Worm (Caenorhabditis elegans): ENCODE data around the gene srbc-58.

Gene srbc-58

DNA sequence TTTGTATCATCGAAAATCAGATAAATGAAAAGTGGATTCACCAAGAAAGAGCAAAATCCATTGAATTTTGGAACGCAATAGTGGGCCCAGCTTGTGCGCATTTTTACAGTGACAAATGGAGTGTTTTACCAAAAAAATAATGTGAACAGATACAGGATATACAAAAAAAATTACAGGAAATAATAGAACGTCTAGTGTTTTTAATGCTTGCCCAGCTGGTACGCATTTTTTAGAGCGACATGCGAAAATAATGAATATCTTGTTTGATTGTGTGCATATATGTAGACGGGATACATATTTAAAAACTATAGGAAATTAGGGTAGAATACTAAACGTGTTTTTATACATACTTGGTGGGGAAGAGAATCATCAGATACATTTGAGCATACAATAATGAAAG lies 38.6 kb upstream of the srbc-58 start, which contains the start of gene srj-25:
srj-25 (minus strand) TSS at position 101 of the 400 bp plus-strand sequence.
- TF ChIP-seq hmg-4 (GFP tag; optimal IDR thresholded peaks at IDR 0.05) (no peak), B0310.2 (tag; optimal IDR thresholded peaks at IDR 0.05) (no peak), tbx-11 (GFP tag; IDR thresholded peaks at IDR 0.05) (no peak), ets-7 (tag; optimal IDR thresholded peaks at IDR 0.05) (no peak), pes-1 (GFP tag; IDR thresholded peaks at IDR 0.05) (no peak), scrt-1 (GFP tag; IDR thresholded peaks at IDR 0.05) (no peak), flt-1 (GFP tag; IDR thresholded peaks at IDR 0.05) (no peak), tbx-37 (GFP tag; conservative IDR thresholded peaks at IDR 0.05) (no peak), sea-1 (GFP tag; conservative IDR thresholded peaks at IDR 0.05) (no peak), ceh-13 (GFP tag; optimal IDR thresholded peaks at IDR 0.05) (no peak), hnd-1 (tag; optimal IDR thresholded peaks at IDR 0.05) (no peak), ama-1 (optimal IDR thresholded peaks at IDR 0.05) (no peak), F13C5.2 (tag; optimal IDR thresholded peaks at IDR 0.05) (no peak), hmbx-1 (tag; optimal IDR thresholded peaks at IDR 0.05) (no peak), ceh-36 (tag; optimal IDR thresholded peaks at IDR 0.05) (no peak), aly-1 (tag; optimal IDR thresholded peaks at IDR 0.05) (no peak), tra-4 (tag; optimal IDR thresholded peaks at IDR 0.05) (no peak)

DNA sequence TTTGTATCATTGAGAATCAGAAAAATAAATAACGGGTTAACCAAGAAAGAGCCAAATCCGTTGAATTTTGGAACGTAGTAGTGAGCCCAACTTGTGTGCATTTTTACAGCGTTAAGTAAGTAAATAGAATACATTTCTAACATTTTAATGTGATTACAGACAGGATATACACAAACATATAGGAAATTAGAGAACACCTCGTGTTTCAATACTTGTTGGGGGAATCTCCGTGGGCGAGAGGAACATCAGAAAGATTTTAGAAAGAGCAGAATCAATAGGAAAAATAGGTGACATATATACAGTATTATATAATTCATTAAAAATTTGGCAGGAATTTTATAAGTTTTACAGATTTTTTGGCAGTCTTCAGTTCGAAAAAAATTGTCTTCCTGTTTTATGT lies 36.0 kb upstream of the srbc-58 start, which contains the start of gene srj-24:
srj-24 (minus strand) TSS at position 101 of the 400 bp plus-strand sequence.
- TF ChIP-seq tbx-37 (GFP tag; conservative IDR thresholded peaks at IDR 0.05): no peak
- no peak for TF ChIP-seq ceh-13 (GFP tag; optimal IDR thresholded peaks at IDR 0.05)
- no peak for TF ChIP-seq tra-4 (tag; optimal IDR thresholded peaks at IDR 0.05)
- TF ChIP-seq hmg-4 (GFP tag; optimal IDR thresholded peaks at IDR 0.05): no peak
- TF ChIP-seq hmbx-1 (tag; optimal IDR thresholded peaks at IDR 0.05): no peak
- no peak for TF ChIP-seq hnd-1 (tag; optimal IDR thresholded peaks at IDR 0.05)
- TF ChIP-seq pes-1 (GFP tag; IDR thresholded peaks at IDR 0.05): no peak
- TF ChIP-seq B0310.2 (tag; optimal IDR thresholded peaks at IDR 0.05): no peak
- no peak for TF ChIP-seq ets-7 (tag; optimal IDR thresholded peaks at IDR 0.05)
- TF ChIP-seq sea-1 (GFP tag; conservative IDR thresholded peaks at IDR 0.05): no peak
- TF ChIP-seq aly-1 (tag; optimal IDR thresholded peaks at IDR 0.05): no peak
- no peak for TF ChIP-seq scrt-1 (GFP tag; IDR thresholded peaks at IDR 0.05)
- TF ChIP-seq ama-1 (optimal IDR thresholded peaks at IDR 0.05): no peak
- TF ChIP-seq F13C5.2 (tag; optimal IDR thresholded peaks at IDR 0.05): no peak
- no peak for TF ChIP-seq ceh-36 (tag; optimal IDR thresholded peaks at IDR 0.05)
- no peak for TF ChIP-seq flt-1 (GFP tag; IDR thresholded peaks at IDR 0.05)

DNA sequence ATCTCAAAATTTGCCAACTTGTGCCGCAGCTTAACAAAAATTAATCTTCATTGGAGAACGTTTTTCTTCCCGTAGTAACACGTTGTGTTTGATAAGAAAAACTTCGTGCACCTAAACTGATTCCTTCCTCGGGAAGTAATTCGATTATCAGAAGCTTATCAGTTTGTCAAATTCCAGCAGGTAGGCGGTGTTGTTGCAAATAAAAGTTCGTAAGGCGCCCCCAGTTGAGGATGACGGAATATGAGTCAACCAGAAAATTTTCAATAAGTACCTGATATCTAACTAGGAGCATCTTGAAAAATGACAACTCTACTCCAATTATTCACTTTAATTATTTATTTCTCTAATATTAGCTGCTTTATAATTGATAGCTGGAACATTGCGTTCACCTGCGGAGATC lies 33.0 kb upstream of the srbc-58 start, which contains the start of gene C05E4.7:
C05E4.7 (plus strand) TSS at position 301 of the 400 bp plus-strand sequence.
- TF ChIP-seq pes-1 (GFP tag; IDR thresholded peaks at IDR 0.05) (no peak), hmbx-1 (tag; optimal IDR thresholded peaks at IDR 0.05) (no peak), flt-1 (GFP tag; IDR thresholded peaks at IDR 0.05) (no peak), tbx-37 (GFP tag; conservative IDR thresholded peaks at IDR 0.05) (no peak), hnd-1 (tag; optimal IDR thresholded peaks at IDR 0.05) (no peak), tbx-11 (GFP tag; IDR thresholded peaks at IDR 0.05) (no peak), ceh-13 (GFP tag; optimal IDR thresholded peaks at IDR 0.05) (no peak)

DNA sequence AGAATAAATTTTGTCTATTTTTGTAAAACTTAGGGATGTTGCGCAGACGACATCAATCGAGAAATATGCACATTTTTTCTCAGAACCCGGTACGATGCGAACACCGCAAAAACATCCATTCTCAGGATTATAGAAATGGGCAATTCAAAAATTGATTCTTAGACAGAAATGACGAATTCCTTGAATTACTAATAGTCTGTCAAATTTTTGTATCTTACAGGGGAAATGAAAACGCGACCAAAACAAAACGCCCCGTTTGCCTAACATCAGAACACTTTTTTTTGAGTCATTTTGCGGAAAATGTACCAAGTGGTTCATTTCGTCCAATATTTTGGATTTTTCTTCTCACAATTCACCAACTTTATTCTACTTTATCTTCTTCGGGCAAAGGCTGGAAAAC lies 31.4 kb upstream of the srbc-58 start, which contains the start of gene str-134:
str-134 (plus strand) TSS at position 301 of the 400 bp plus-strand sequence.
- no peak for TF ChIP-seq tbx-37 (GFP tag; conservative IDR thresholded peaks at IDR 0.05)

DNA sequence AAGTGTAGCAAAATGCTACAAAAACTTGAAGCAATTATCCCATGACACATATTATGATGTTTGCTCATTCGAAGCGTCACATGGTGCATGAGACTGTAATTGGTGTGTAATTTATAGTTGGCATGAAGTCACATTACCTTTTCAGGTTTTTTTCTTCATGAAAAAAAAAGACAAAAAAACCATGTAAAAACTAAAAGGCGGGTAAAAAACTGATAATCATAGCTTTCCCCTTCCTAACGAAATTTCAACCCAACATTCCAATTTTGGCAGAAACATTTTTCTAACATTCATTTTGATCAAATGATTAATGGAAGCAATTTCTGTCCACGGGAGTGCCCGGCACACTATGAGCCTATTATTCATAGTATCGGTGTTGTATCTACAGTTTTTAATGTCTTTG lies 26.8 kb upstream of the srbc-58 start, which contains the start of gene sri-4:
sri-4 (plus strand) TSS at position 301 of the 400 bp plus-strand sequence.
- TF ChIP-seq aly-1 (tag; optimal IDR thresholded peaks at IDR 0.05) (no peak), F13C5.2 (tag; optimal IDR thresholded peaks at IDR 0.05) (no peak), ama-1 (optimal IDR thresholded peaks at IDR 0.05) (no peak), ets-7 (tag; optimal IDR thresholded peaks at IDR 0.05) (no peak), B0310.2 (tag; optimal IDR thresholded peaks at IDR 0.05) (no peak), tbx-11 (GFP tag; IDR thresholded peaks at IDR 0.05) (no peak)

DNA sequence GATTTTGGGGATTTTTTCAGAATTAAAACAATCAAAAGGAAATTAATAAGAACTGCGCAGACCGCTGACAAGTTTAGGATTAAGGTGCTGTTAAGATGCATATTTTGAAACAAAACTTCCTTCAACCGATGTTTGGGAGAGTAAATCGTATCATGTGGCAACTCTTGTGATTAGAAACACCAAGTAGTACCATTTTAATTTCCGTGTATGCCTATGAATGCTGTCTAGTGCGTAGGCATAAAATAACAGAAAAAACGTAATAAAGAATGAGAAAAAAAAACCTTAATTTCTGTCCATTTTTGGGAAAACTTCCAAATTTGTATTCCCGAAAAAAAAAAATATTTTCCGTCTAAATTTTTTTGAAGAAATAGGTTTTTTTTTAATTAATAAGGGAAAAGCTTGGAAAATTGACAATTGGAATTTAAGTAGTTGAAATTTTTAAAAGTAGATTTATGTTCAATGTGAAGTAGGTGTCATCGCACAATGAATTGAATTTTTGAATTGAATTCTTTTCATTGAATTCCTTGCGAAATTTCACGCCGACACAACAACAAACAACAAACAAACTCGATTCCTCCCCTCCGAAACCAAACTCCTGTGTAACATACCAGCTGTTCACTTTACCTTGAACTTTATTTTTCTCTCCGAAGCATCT lies 22.0 kb upstream of the srbc-58 start, which contains the start of the genes str-262 and srp-1:
str-262 (minus strand) TSS at position 101 of the 655 bp plus-strand sequence.
srp-1 (plus strand) TSS at position 605 of the 655 bp plus-strand sequence.
- TF ChIP-seq B0310.2 (tag; optimal IDR thresholded peaks at IDR 0.05) (no peak), tbx-37 (GFP tag; conservative IDR thresholded peaks at IDR 0.05) (no peak), ceh-13 (GFP tag; optimal IDR thresholded peaks at IDR 0.05) (no peak), ets-7 (tag; optimal IDR thresholded peaks at IDR 0.05) (no peak), hmbx-1 (tag; optimal IDR thresholded peaks at IDR 0.05) (no peak), pes-1 (GFP tag; IDR thresholded peaks at IDR 0.05) (no peak)

DNA sequence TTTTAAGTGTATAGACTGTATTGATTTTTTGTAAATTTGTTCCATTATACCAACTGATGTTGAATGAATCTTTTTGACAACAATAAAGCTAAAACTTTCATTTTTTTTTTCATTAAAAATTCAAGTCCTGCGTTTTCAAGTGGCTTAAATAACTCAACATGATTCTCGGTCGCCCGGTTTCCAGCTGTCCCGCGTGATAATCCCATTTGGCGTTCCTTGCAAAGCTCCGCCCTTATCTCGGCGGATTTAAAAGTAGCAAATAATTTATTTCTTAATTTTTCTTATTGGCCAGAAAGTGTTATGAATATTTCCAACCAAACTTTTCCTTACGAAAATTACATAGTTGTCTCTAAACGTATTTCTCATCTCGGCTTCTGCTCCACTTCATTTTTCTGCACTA lies 18.6 kb upstream of the srbc-58 start, which contains the start of gene str-20:
str-20 (plus strand) TSS at position 301 of the 400 bp plus-strand sequence.
- TF ChIP-seq sea-1 (GFP tag; conservative IDR thresholded peaks at IDR 0.05) (no peak), hmg-4 (GFP tag; optimal IDR thresholded peaks at IDR 0.05) (no peak), pes-1 (GFP tag; IDR thresholded peaks at IDR 0.05) (no peak), F13C5.2 (tag; optimal IDR thresholded peaks at IDR 0.05) (no peak), ets-7 (tag; optimal IDR thresholded peaks at IDR 0.05) (no peak), B0310.2 (tag; optimal IDR thresholded peaks at IDR 0.05) (no peak), tra-4 (tag; optimal IDR thresholded peaks at IDR 0.05) (no peak), hmbx-1 (tag; optimal IDR thresholded peaks at IDR 0.05) (no peak), ama-1 (optimal IDR thresholded peaks at IDR 0.05) (no peak)

DNA sequence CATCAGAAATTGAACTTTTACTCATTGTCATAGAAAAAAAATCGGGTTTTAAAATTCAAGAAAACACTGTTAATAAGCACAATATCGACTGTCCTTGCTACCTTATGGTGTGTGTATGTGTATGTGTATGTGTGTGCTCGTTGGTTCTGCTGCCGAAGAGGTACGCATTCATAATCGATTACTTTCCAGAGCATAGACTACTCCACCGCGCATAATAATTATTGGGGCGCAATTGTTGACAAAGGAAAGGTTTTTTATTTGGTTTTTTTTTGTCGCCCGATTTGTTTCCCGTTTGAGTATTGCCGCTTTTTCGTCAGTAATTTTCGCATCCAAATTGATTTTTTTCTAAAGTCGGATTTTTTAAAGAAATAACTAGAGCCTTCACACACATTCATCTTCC lies 13.6 kb upstream of the srbc-58 start, which contains the start of gene C05E4.15:
C05E4.15 (minus strand) TSS at position 101 of the 400 bp plus-strand sequence.
- TF ChIP-seq F13C5.2 (tag; optimal IDR thresholded peaks at IDR 0.05): no peak
- no peak for TF ChIP-seq B0310.2 (tag; optimal IDR thresholded peaks at IDR 0.05)
- TF ChIP-seq ets-7 (tag; optimal IDR thresholded peaks at IDR 0.05): no peak
- no peak for TF ChIP-seq ama-1 (optimal IDR thresholded peaks at IDR 0.05)
- TF ChIP-seq pes-1 (GFP tag; IDR thresholded peaks at IDR 0.05): no peak
- no peak for TF ChIP-seq hmbx-1 (tag; optimal IDR thresholded peaks at IDR 0.05)
- TF ChIP-seq scrt-1 (GFP tag; IDR thresholded peaks at IDR 0.05): no peak
- TF ChIP-seq tra-4 (tag; optimal IDR thresholded peaks at IDR 0.05): no peak
- no peak for TF ChIP-seq hmg-4 (GFP tag; optimal IDR thresholded peaks at IDR 0.05)
- TF ChIP-seq hnd-1 (tag; optimal IDR thresholded peaks at IDR 0.05): no peak
- TF ChIP-seq tbx-37 (GFP tag; conservative IDR thresholded peaks at IDR 0.05): no peak
- TF ChIP-seq aly-1 (tag; optimal IDR thresholded peaks at IDR 0.05): no peak
- TF ChIP-seq tbx-11 (GFP tag; IDR thresholded peaks at IDR 0.05): no peak
- no peak for TF ChIP-seq sea-1 (GFP tag; conservative IDR thresholded peaks at IDR 0.05)
